Worm (Caenorhabditis elegans) whole organism, L3 larva: ENCODE measurements around the gene ncl-1.

Experiments
- fos-1 ChIP-seq: fragments of 150-350 bp; optimal IDR thresholded peaks from 2 replicates; lab custom pipeline; 2014; ENCODE audit warnings: missing biosample characterization, missing genetic modification characterization
- nhr-23 ChIP-seq: fragments of 150-350 bp; optimal IDR thresholded peaks from 2 replicates; lab custom pipeline; 2014; ENCODE audit warnings: missing biosample characterization, missing genetic modification reagents, missing genetic modification characterization
- nhr-237 ChIP-seq: fragments of 150-350 bp; optimal IDR thresholded peaks from 2 replicates; lab custom pipeline; 2014; ENCODE audit warnings: missing biosample characterization, missing genetic modification characterization
- skn-1 ChIP-seq: fragments of 150-350 bp; optimal IDR thresholded peaks from 2 replicates; lab custom pipeline; 2014; ENCODE audit warnings: missing biosample characterization, missing genetic modification characterization
- unc-39 ChIP-seq: sonication (generic microtip); optimal IDR thresholded peaks from 4 replicates; lab custom pipeline; 2017; ENCODE audit warnings: missing biosample characterization, missing genetic modification characterization

DNA sequence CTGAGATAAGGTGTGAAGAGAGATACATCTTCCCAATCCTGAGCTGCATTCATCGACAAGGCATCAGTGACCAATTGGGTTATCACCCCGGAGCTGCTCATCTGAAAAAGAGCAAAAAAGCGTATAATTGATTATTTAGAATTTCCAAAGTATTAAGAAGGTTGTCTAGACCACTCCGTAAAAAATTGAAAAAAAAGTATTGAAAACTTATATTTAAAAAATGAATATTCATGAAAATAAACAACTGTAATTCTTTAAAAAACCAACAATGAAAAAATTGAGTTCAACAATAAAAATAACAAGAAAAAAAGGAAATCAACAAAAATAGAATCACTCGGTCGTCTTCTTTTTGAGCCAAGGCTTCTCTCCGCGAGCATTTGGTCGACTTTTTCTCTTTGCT lies 44.0 kb downstream of the ncl-1 start, which contains the start of gene mtx-2:
- no peak for TF ChIP-seq unc-39 (tag; lab: Kevin White, UChicago)
- no peak for TF ChIP-seq fos-1
- TF ChIP-seq skn-1 (tag; lab: Kevin White, UChicago): no peak
- no peak for TF ChIP-seq nhr-237
- TF ChIP-seq nhr-23 (tag; lab: Kevin White, UChicago): no peak
